Fruit fly (Drosophila melanogaster) whole organism, embryonic: ENCODE measurements around the gene Art8.

Experiments
- Abd-B ChIP-seq: fragments of 200-800 bp; sonication (Bioruptor generic); optimal IDR thresholded peaks from 2 replicates; lab custom pipeline; 2018; ENCODE audit warnings: missing biosample characterization, mild to moderate bottlenecking, missing genetic modification characterization, moderate library complexity
- CG10274 ChIP-seq: fragments of 200-800 bp; sonication (Bioruptor generic); optimal IDR thresholded peaks from 3 replicates; lab custom pipeline; 2017; ENCODE audit warnings: missing biosample characterization, mild to moderate bottlenecking, missing genetic modification characterization
- CG10462 ChIP-seq: fragments of 200-800 bp; sonication (Bioruptor generic); optimal IDR thresholded peaks from 2 replicates; lab custom pipeline; 2016; ENCODE audit warnings: missing biosample characterization, missing genetic modification characterization
- CG11093 ChIP-seq: fragments of 200-800 bp; sonication (Bioruptor generic); IDR thresholded peaks from 3 replicates; pipeline ENCODE4 v1.3.6; 2022; ENCODE audit warnings: missing biosample characterization, missing genetic modification characterization
- CG12155 ChIP-seq: fragments of 200-800 bp; sonication (Bioruptor generic); optimal IDR thresholded peaks from 3 replicates; lab custom pipeline; 2016; ENCODE audit warnings: missing biosample characterization, missing genetic modification characterization
- CG12219 ChIP-seq: fragments of 200-800 bp; sonication (Bioruptor generic); optimal IDR thresholded peaks from 3 replicates; lab custom pipeline; 2018; ENCODE audit warnings: missing biosample characterization, mild to moderate bottlenecking, missing genetic modification characterization
- CG13894 ChIP-seq: fragments of 200-800 bp; sonication (Bioruptor generic); optimal IDR thresholded peaks from 3 replicates; lab custom pipeline; 2018; ENCODE audit warnings: missing biosample characterization, mild to moderate bottlenecking, missing genetic modification characterization, moderate library complexity
- CG17385 ChIP-seq: fragments of 200-800 bp; sonication (Bioruptor generic); optimal IDR thresholded peaks from 3 replicates; lab custom pipeline; 2018; ENCODE audit warnings: missing biosample characterization, mild to moderate bottlenecking, missing genetic modification characterization
- CG17829 ChIP-seq: fragments of 200-800 bp; optimal IDR thresholded peaks from 2 replicates; lab custom pipeline; 2019; ENCODE audit warnings: missing biosample characterization, mild to moderate bottlenecking, missing genetic modification characterization, moderate library complexity
- CG2712 ChIP-seq: fragments of 200-800 bp; optimal IDR thresholded peaks from 3 replicates; lab custom pipeline; 2019; ENCODE audit warnings: missing biosample characterization, mild to moderate bottlenecking, missing genetic modification characterization, moderate library complexity
- CG30403 ChIP-seq: fragments of 200-800 bp; sonication (Bioruptor generic); optimal IDR thresholded peaks from 3 replicates; lab custom pipeline; 2016; ENCODE audit warnings: missing biosample characterization, missing genetic modification characterization
- CG3847 ChIP-seq: fragments of 200-800 bp; sonication (Bioruptor generic); IDR thresholded peaks from 2 replicates; pipeline ENCODE4 v1.3.6; 2022; ENCODE audit warnings: missing biosample characterization, missing genetic modification characterization
- CG4360 ChIP-seq: fragments of 200-800 bp; sonication (Bioruptor generic); IDR thresholded peaks from 2 replicates; pipeline ENCODE4 v1.3.6; 2022; ENCODE audit warnings: missing biosample characterization, missing genetic modification characterization
- CG4854 ChIP-seq: fragments of 200-800 bp; sonication (Bioruptor generic); optimal IDR thresholded peaks from 2 replicates; lab custom pipeline; 2016; ENCODE audit warnings: missing biosample characterization, missing genetic modification characterization, inconsistent platforms
- CG6683 ChIP-seq: fragments of 200-800 bp; sonication (Bioruptor generic); optimal IDR thresholded peaks from 2 replicates; lab custom pipeline; 2017; ENCODE audit warnings: missing biosample characterization, mild to moderate bottlenecking, missing genetic modification characterization, missing genetic modification reagents
- CG7271 ChIP-seq: fragments of 200-800 bp; sonication (Bioruptor generic); optimal IDR thresholded peaks from 2 replicates; lab custom pipeline; 2018; ENCODE audit warnings: missing biosample characterization, mild to moderate bottlenecking, missing genetic modification characterization, moderate library complexity
- CG7963 ChIP-seq: fragments of 200-800 bp; sonication (Bioruptor generic); IDR thresholded peaks from 3 replicates; pipeline ENCODE4 v1.3.6; 2022; ENCODE audit warnings: missing biosample characterization, missing genetic modification characterization; ENCODE audit not compliant: partially characterized antibody
- CTCF ChIP-seq: fragments of 200-800 bp; sonication (Bioruptor generic); optimal IDR thresholded peaks from 2 replicates; lab custom pipeline; 2017; ENCODE audit warnings: missing biosample characterization, mild to moderate bottlenecking, missing genetic modification characterization, moderate library complexity
- Chrac-16 ChIP-seq: fragments of 200-800 bp; sonication (Bioruptor generic); optimal IDR thresholded peaks from 3 replicates; lab custom pipeline; 2016; ENCODE audit warnings: missing biosample characterization, missing genetic modification characterization
- E2f2 ChIP-seq: fragments of 200-800 bp; sonication (Bioruptor generic); IDR thresholded peaks from 2 replicates; pipeline ENCODE4 v1.3.6; 2022; ENCODE audit warnings: missing biosample characterization, missing genetic modification characterization
- HmgD ChIP-seq: fragments of 200-800 bp; sonication (Bioruptor generic); optimal IDR thresholded peaks from 3 replicates; lab custom pipeline; 2016; ENCODE audit warnings: missing biosample characterization, missing genetic modification characterization
- Kr ChIP-seq: fragments of 200-800 bp; sonication (Bioruptor generic); optimal IDR thresholded peaks from 2 replicates; lab custom pipeline; 2017; ENCODE audit warnings: missing biosample characterization, mild to moderate bottlenecking, missing genetic modification characterization
- Mes4 ChIP-seq: fragments of 200-800 bp; sonication (Bioruptor generic); optimal IDR thresholded peaks from 2 replicates; lab custom pipeline; 2016; ENCODE audit warnings: missing biosample characterization, missing genetic modification characterization
- Nf-YC ChIP-seq: fragments of 200-800 bp; optimal IDR thresholded peaks from 3 replicates; lab custom pipeline; 2019; ENCODE audit warnings: missing biosample characterization, mild to moderate bottlenecking, missing genetic modification characterization, moderate library complexity
- Ravus ChIP-seq: fragments of 200-800 bp; sonication (Bioruptor generic); IDR thresholded peaks from 2 replicates; pipeline ENCODE4 v1.3.6; 2022; ENCODE audit warnings: missing biosample characterization, missing genetic modification characterization
- ac ChIP-seq: fragments of 200-800 bp; sonication (Bioruptor generic); optimal IDR thresholded peaks from 3 replicates; lab custom pipeline; 2017; ENCODE audit warnings: missing biosample characterization, mild to moderate bottlenecking, missing genetic modification characterization
- ase ChIP-seq: fragments of 200-800 bp; sonication (Bioruptor generic); IDR thresholded peaks from 3 replicates; pipeline ENCODE4 v1.3.6; 2022; ENCODE audit warnings: missing biosample characterization, missing genetic modification characterization
- ash1 ChIP-seq: fragments of 200-800 bp; sonication (Bioruptor generic); optimal IDR thresholded peaks from 2 replicates; lab custom pipeline; 2018; ENCODE audit warnings: missing biosample characterization, mild to moderate bottlenecking, missing genetic modification characterization
- bbx ChIP-seq: fragments of 200-800 bp; sonication (Bioruptor generic); IDR thresholded peaks from 2 replicates; pipeline ENCODE4 v1.3.6; 2022; ENCODE audit warnings: missing biosample characterization, missing genetic modification characterization; ENCODE audit not compliant: partially characterized antibody
- caup ChIP-seq: fragments of 200-800 bp; sonication (Bioruptor generic); optimal IDR thresholded peaks from 3 replicates; lab custom pipeline; 2017; ENCODE audit warnings: missing biosample characterization, mild to moderate bottlenecking, missing genetic modification characterization, moderate library complexity; ENCODE audit not compliant: severe bottlenecking
- cg ChIP-seq: fragments of 200-800 bp; sonication (Bioruptor generic); optimal IDR thresholded peaks from 3 replicates; lab custom pipeline; 2019; ENCODE audit warnings: missing biosample characterization, mild to moderate bottlenecking, missing genetic modification characterization, moderate library complexity
- dmrt11E ChIP-seq: fragments of 200-800 bp; sonication (Bioruptor generic); optimal IDR thresholded peaks from 3 replicates; lab custom pipeline; 2018; ENCODE audit warnings: missing biosample characterization, mild to moderate bottlenecking, missing genetic modification characterization, moderate library complexity
- fru ChIP-seq: fragments of >200 bp; optimal IDR thresholded peaks from 2 replicates; lab custom pipeline; 2017
- fu2 ChIP-seq: fragments of 200-800 bp; sonication (Bioruptor generic); optimal IDR thresholded peaks from 2 replicates; lab custom pipeline; 2016; ENCODE audit warnings: missing biosample characterization, missing genetic modification characterization
- gce ChIP-seq: fragments of 200-800 bp; sonication (Bioruptor generic); IDR thresholded peaks from 3 replicates; pipeline ENCODE4 v1.3.6; 2022; ENCODE audit warnings: missing biosample characterization, missing genetic modification characterization
- gfzf ChIP-seq: fragments of 200-800 bp; sonication (Bioruptor generic); optimal IDR thresholded peaks from 2 replicates; lab custom pipeline; 2016; ENCODE audit warnings: missing biosample characterization, mild to moderate bottlenecking, missing genetic modification characterization, moderate library complexity
- gt ChIP-seq: fragments of 200-800 bp; sonication (Bioruptor generic); IDR thresholded peaks from 2 replicates; pipeline ENCODE4 v1.3.6; 2022; ENCODE audit warnings: missing biosample characterization, missing genetic modification characterization
- jing ChIP-seq: fragments of 200-800 bp; sonication (Bioruptor generic); optimal IDR thresholded peaks from 2 replicates; lab custom pipeline; 2018; ENCODE audit warnings: missing biosample characterization, mild to moderate bottlenecking, missing genetic modification characterization
- ken ChIP-seq: fragments of 200-800 bp; sonication (Bioruptor generic); IDR thresholded peaks from 3 replicates; pipeline ENCODE4 v1.3.6; 2022; ENCODE audit warnings: missing biosample characterization, missing genetic modification characterization
- knrl ChIP-seq: fragments of 200-800 bp; sonication (Bioruptor generic); IDR thresholded peaks from 3 replicates; pipeline ENCODE4 v1.3.6; 2022; ENCODE audit warnings: missing biosample characterization, missing genetic modification characterization; ENCODE audit not compliant: partially characterized antibody
- lab ChIP-seq: fragments of 200-800 bp; sonication (Bioruptor generic); optimal IDR thresholded peaks from 3 replicates; lab custom pipeline; 2017; ENCODE audit warnings: missing biosample characterization, missing genetic modification characterization, mild to moderate bottlenecking, moderate library complexity, missing genetic modification reagents
- luna ChIP-seq: fragments of 200-800 bp; sonication (Bioruptor generic); optimal IDR thresholded peaks from 2 replicates; lab custom pipeline; 2016; ENCODE audit warnings: missing biosample characterization, missing genetic modification characterization
- maf-S ChIP-seq: fragments of 200-800 bp; sonication (Bioruptor generic); optimal IDR thresholded peaks from 2 replicates; lab custom pipeline; 2016; ENCODE audit warnings: missing biosample characterization, missing genetic modification characterization
- mld ChIP-seq: fragments of 200-800 bp; sonication (Bioruptor generic); IDR thresholded peaks from 3 replicates; pipeline ENCODE4 v1.3.6; 2022; ENCODE audit warnings: missing biosample characterization, missing genetic modification characterization; ENCODE audit not compliant: partially characterized antibody
- pros ChIP-seq: fragments of 200-800 bp; sonication (Bioruptor generic); optimal IDR thresholded peaks from 3 replicates; lab custom pipeline; 2019; ENCODE audit warnings: missing biosample characterization, mild to moderate bottlenecking, missing genetic modification characterization, moderate library complexity
- shn ChIP-seq: fragments of 200-800 bp; sonication (Bioruptor generic); optimal IDR thresholded peaks from 3 replicates; lab custom pipeline; 2016; ENCODE audit warnings: missing biosample characterization, missing genetic modification characterization
- sim ChIP-seq: fragments of 200-800 bp; sonication (Bioruptor generic); IDR thresholded peaks from 2 replicates; pipeline ENCODE4 v1.3.6; 2022; ENCODE audit warnings: missing biosample characterization, missing genetic modification characterization
- stwl ChIP-seq: fragments of 200-800 bp; sonication (Bioruptor generic); optimal IDR thresholded peaks from 3 replicates; lab custom pipeline; 2018; ENCODE audit warnings: missing biosample characterization, mild to moderate bottlenecking, missing genetic modification characterization, moderate library complexity
- tll ChIP-seq, 2 experiments: fragments of 200-800 bp in 1 of 2; fragments of >200 bp in 1 of 2; sonication (Bioruptor generic) in 1 of 2; optimal IDR thresholded peaks; 2 replicates each; lab custom pipeline; 2017 to 2019; ENCODE audit warnings: missing biosample characterization in 2 of 2, missing genetic modification characterization in 2 of 2, mild to moderate bottlenecking in 1 of 2, moderate library complexity in 1 of 2
- vvl ChIP-seq: fragments of 200-800 bp; sonication (Bioruptor generic); IDR thresholded peaks from 2 replicates; pipeline ENCODE4 v1.3.6; 2022; ENCODE audit warnings: missing biosample characterization, missing genetic modification characterization

Gene Art8

dm6 chr2L:11003925-11004673, 6.8 kb downstream of the Art8 start, which contains the start of gene RpL9 (continued):
- TF ChIP-seq CG11093 (GFP tag; lab: Robert Waterston, UW) (no peak), Ravus (GFP tag; lab: Robert Waterston, UW) (no peak), CG2712 (tag; lab: Kevin White, UChicago) (peak; percentile 50), gce (peak; percentile 81; the same call in 2 of the 3 replicates), CG17829 (peak; percentile 58), CG17385 (GFP tag; lab: Kevin White, UChicago) (peak; percentile 82), dmrt11E (tag; lab: Kevin White, UChicago) (peak; percentile 49), shn (peak; percentile 25), CG4360 (GFP tag; lab: Robert Waterston, UW) (peak; percentile 23), Kr (GFP tag; lab: Kevin White, UChicago) (no peak), gfzf (GFP tag; lab: Kevin White, UChicago) (peak; percentile 72), ash1 (GFP tag; lab: Kevin White, UChicago) (no peak), HmgD (no peak), vvl (GFP tag; lab: Robert Waterston, UW) (no peak), CG30403 (GFP tag; lab: Kevin White, UChicago) (no peak), CG3847 (GFP tag; lab: Robert Waterston, UW) (no peak; the same call in 1 of the 2 replicates), mld (GFP tag; lab: Robert Waterston, UW) (no peak), knrl (no peak), CG7963 (GFP tag; lab: Robert Waterston, UW) (no peak), jing (GFP tag; lab: Kevin White, UChicago) (no peak), ase (GFP tag; lab: Robert Waterston, UW) (no peak; the same call in 2 of the 3 replicates), sim (GFP tag; lab: Robert Waterston, UW) (peak; percentile 69; the same call in 1 of the 2 replicates), Abd-B (GFP tag; lab: Kevin White, UChicago) (no peak), stwl (tag; lab: Kevin White, UChicago) (peak; percentile 20), fru (lab: Kevin White, UChicago) (no peak), ac (GFP tag; lab: Kevin White, UChicago) (peak; percentile 70), cg (GFP tag; lab: Kevin White, UChicago) (no peak), CG6683 (peak; percentile 43), CTCF (peak; percentile 47), pros (GFP tag; lab: Kevin White, UChicago) (no peak), CG10274 (GFP tag; lab: Kevin White, UChicago) (peak; percentile 54), ken (GFP tag; lab: Robert Waterston, UW) (peak; percentile 76; the same call in 1 of the 3 replicates), CG7271 (tag; lab: Kevin White, UChicago) (peak; percentile 95), E2f2 (no peak; the same call in none of the 2 replicates), Mes4 (GFP tag; lab: Kevin White, UChicago) (peak; percentile 68), Nf-YC (tag; lab: Kevin White, UChicago) (no peak), CG12219 (GFP tag; lab: Kevin White, UChicago) (peak; percentile 84), lab (no peak), CG10462 (GFP tag; lab: Kevin White, UChicago) (no peak), fu2 (GFP tag; lab: Kevin White, UChicago) (no peak), caup (GFP tag; lab: Kevin White, UChicago) (peak; percentile 88), tll (GFP tag; optimal IDR thresholded peaks at IDR 0.05; lab: Kevin White, UChicago) (no peak), Chrac-16 (peak; percentile 10), CG4854 (GFP tag; lab: Kevin White, UChicago) (peak; percentile 6), maf-S (GFP tag; lab: Kevin White, UChicago) (peak; percentile 60), bbx (GFP tag; lab: Robert Waterston, UW) (no peak), CG13894 (no peak), CG12155 (GFP tag; lab: Kevin White, UChicago) (no peak), gt (GFP tag; lab: Robert Waterston, UW) (no peak), luna (GFP tag; lab: Kevin White, UChicago) (peak; percentile 77)
